Fruit fly (Drosophila melanogaster): ENCODE data around the gene CG33710.

Gene CG33710

dm6 chr3L:19922833-19923745, 29.5 kb downstream of the CG33710 start, which contains the start of gene Pfdn6 (continued):
- TF ChIP-seq CG31441 (GFP tag; IDR thresholded peaks at IDR 0.05) (peak; percentile 71), Mes4 (GFP tag; optimal IDR thresholded peaks at IDR 0.05) (peak; percentile 42), usp (GFP tag; optimal IDR thresholded peaks at IDR 0.05) (no peak), CG2116 (GFP tag; optimal IDR thresholded peaks at IDR 0.05) (peak; percentile 61), HLH54F (GFP tag; optimal IDR thresholded peaks at IDR 0.05) (peak; percentile 93), nom (GFP tag; optimal IDR thresholded peaks at IDR 0.05) (no peak), run (tag; optimal IDR thresholded peaks at IDR 0.05) (peak; percentile 12), bsh (GFP tag; optimal IDR thresholded peaks at IDR 0.05) (peak in 1 of 2 experiments; percentile 64), abd-A (tag; optimal IDR thresholded peaks at IDR 0.05) (no peak), CG8359 (GFP tag; optimal IDR thresholded peaks at IDR 0.05; ENCODE audit: borderline replicate concordance) (no peak), Hr3 (GFP tag; optimal IDR thresholded peaks at IDR 0.05) (peak; percentile 81), disco-r (GFP tag; optimal IDR thresholded peaks at IDR 0.05) (peak; percentile 82), CG6683 (GFP tag; optimal IDR thresholded peaks at IDR 0.05) (no peak), Oaz (GFP tag; IDR thresholded peaks at IDR 0.05) (peak; percentile 85; the same call in 1 of the 2 replicates), ci (GFP tag; IDR thresholded peaks at IDR 0.05) (peak; percentile 85; the same call in 2 of the 3 replicates), croc (GFP tag; conservative IDR thresholded peaks at IDR 0.05) (peak; percentile 61; the same call in 2 of the 3 replicates), Kr (GFP tag; optimal IDR thresholded peaks at IDR 0.05) (no peak), zf30C (GFP tag; optimal IDR thresholded peaks at IDR 0.05) (no peak), CG10654 (GFP tag; optimal IDR thresholded peaks at IDR 0.05) (peak; percentile 59), CG11085 (GFP tag; IDR thresholded peaks at IDR 0.05) (0 out of 2 replicates have a peak, but pooled peaks have one; percentile 15), CG15514 (GFP tag; optimal IDR thresholded peaks at IDR 0.05) (peak; percentile 40), ems (GFP tag; optimal IDR thresholded peaks at IDR 0.05) (peak; percentile 75), jing (GFP tag; optimal IDR thresholded peaks at IDR 0.05) (peak; percentile 39), gcm2 (GFP tag; optimal IDR thresholded peaks at IDR 0.05) (no peak), Ets97D (GFP tag; optimal IDR thresholded peaks at IDR 0.05) (peak; percentile 75), CG4854 (GFP tag; optimal IDR thresholded peaks at IDR 0.05) (peak; percentile 54), Lpt (GFP tag; optimal IDR thresholded peaks at IDR 0.05) (no peak), Bdp1 (GFP tag; optimal IDR thresholded peaks at IDR 0.05) (peak; percentile 78), Nf-YA (GFP tag; IDR thresholded peaks at IDR 0.05) (0 out of 2 replicates have a peak, but pooled peaks have one; percentile 11), CG2875 (GFP tag; optimal IDR thresholded peaks at IDR 0.05) (no peak), fd96Cb (tag; optimal IDR thresholded peaks at IDR 0.05) (peak; percentile 67), CG43689 (GFP tag; IDR thresholded peaks at IDR 0.05) (no peak), Fer3 (tag; optimal IDR thresholded peaks at IDR 0.05) (peak; percentile 70), ac (GFP tag; optimal IDR thresholded peaks at IDR 0.05) (no peak), CG2202 (tag; optimal IDR thresholded peaks at IDR 0.05) (peak; percentile 25), en (GFP tag; optimal IDR thresholded peaks at IDR 0.05) (peak; percentile 9), CG17328 (GFP tag; IDR thresholded peaks at IDR 0.05) (peak; percentile 68), CG42726 (GFP tag; IDR thresholded peaks at IDR 0.05; ENCODE audit: partially characterized antibody) (0 out of 2 replicates have a peak, but pooled peaks have one; percentile 8), Hmr (GFP tag; optimal IDR thresholded peaks at IDR 0.05) (peak; percentile 75), vvl (GFP tag; IDR thresholded peaks at IDR 0.05) (peak; percentile 85), CG6254 (GFP tag; optimal IDR thresholded peaks at IDR 0.05) (no peak), ham (GFP tag; IDR thresholded peaks at IDR 0.05) (no peak), CG14050 (GFP tag; IDR thresholded peaks at IDR 0.05) (peak; percentile 72), CG1832 (GFP tag; optimal IDR thresholded peaks at IDR 0.05) (no peak), CG1792 (GFP tag; optimal IDR thresholded peaks at IDR 0.05) (peak; percentile 95), H2.0 (GFP tag; IDR thresholded peaks at IDR 0.05) (peak; percentile 83), CG30020 (tag; optimal IDR thresholded peaks at IDR 0.05) (peak; percentile 65)

Data from whole organism, embryonic.